Worm (Caenorhabditis elegans) whole organism, early embryonic: ENCODE results near the gene ceh-53.

Experiments
- B0310.2 ChIP-seq: sonication (generic microtip); optimal IDR thresholded peaks from 2 replicates; lab custom pipeline; 2016; ENCODE audit warnings: mild to moderate bottlenecking, missing genetic modification characterization, missing compliant biosample characterization
- F13C5.2 ChIP-seq: sonication (generic microtip); optimal IDR thresholded peaks from 2 replicates; lab custom pipeline; 2017; ENCODE audit warnings: mild to moderate bottlenecking, missing genetic modification characterization, inconsistent platforms, missing compliant biosample characterization
- aly-1 ChIP-seq: sonication (generic microtip); optimal IDR thresholded peaks from 2 replicates; lab custom pipeline; 2016; ENCODE audit warnings: missing genetic modification characterization, missing compliant biosample characterization
- ama-1 ChIP-seq: fragments of 150-350 bp; optimal IDR thresholded peaks from 2 replicates; lab custom pipeline; 2014
- ceh-13 ChIP-seq: fragments of 200-800 bp; sonication (Bioruptor generic); optimal IDR thresholded peaks from 2 replicates; lab custom pipeline; 2018; ENCODE audit warnings: mild to moderate bottlenecking, missing genetic modification characterization, missing compliant biosample characterization
- ceh-36 ChIP-seq: sonication (generic microtip); optimal IDR thresholded peaks from 2 replicates; lab custom pipeline; 2016; ENCODE audit warnings: missing genetic modification characterization, inconsistent platforms, missing compliant biosample characterization
- ets-7 ChIP-seq: sonication (generic microtip); optimal IDR thresholded peaks from 2 replicates; lab custom pipeline; 2016; ENCODE audit warnings: missing genotype, missing genetic modification characterization, missing compliant biosample characterization
- flt-1 ChIP-seq: fragments of 200-800 bp; sonication (Bioruptor generic); IDR thresholded peaks from 2 replicates; pipeline ENCODE4 v1.3.6; 2022; ENCODE audit warnings: missing genetic modification characterization, missing compliant biosample characterization
- pes-1 ChIP-seq: fragments of 200-800 bp; sonication (Bioruptor generic); IDR thresholded peaks from 2 replicates; pipeline ENCODE4 v1.3.6; 2022; ENCODE audit warnings: missing genetic modification reagents, missing genetic modification characterization, missing compliant biosample characterization
- tbx-11 ChIP-seq: fragments of 200-800 bp; sonication (Bioruptor generic); IDR thresholded peaks from 2 replicates; pipeline ENCODE4 v1.3.6; 2022; ENCODE audit warnings: missing genetic modification characterization, missing compliant biosample characterization
- tra-4 ChIP-seq: sonication (generic microtip); optimal IDR thresholded peaks from 2 replicates; lab custom pipeline; 2017; ENCODE audit warnings: missing genetic modification characterization, missing compliant biosample characterization

ce11 chrIV:3517582-3517981 lies 19.6 kb downstream of the ceh-53 start:
- TF ChIP-seq ama-1 (lab: Kevin White, UChicago) (no peak), ceh-13 (GFP tag; lab: Kevin White, UChicago) (no peak), F13C5.2 (tag; lab: Kevin White, UChicago) (no peak), tra-4 (tag; lab: Kevin White, UChicago) (no peak), tbx-11 (GFP tag; lab: Robert Waterston, UW) (no peak), ets-7 (tag; lab: Kevin White, UChicago) (no peak), flt-1 (GFP tag; lab: Robert Waterston, UW) (no peak), B0310.2 (tag; lab: Kevin White, UChicago) (no peak), ceh-36 (tag; lab: Kevin White, UChicago) (no peak), aly-1 (tag; lab: Kevin White, UChicago) (no peak), pes-1 (no peak)
